Worm (Caenorhabditis elegans) whole organism, mixed stage, embryonic: ENCODE data around the gene C05E11.2.

Experiments
- M03D4.4 ChIP-seq: sonication (generic microtip); optimal IDR thresholded peaks from 2 replicates; lab custom pipeline; 2017; ENCODE audit warnings: mild to moderate bottlenecking, missing genetic modification characterization, missing compliant biosample characterization
- bed-3 ChIP-seq: fragments of 200-800 bp; sonication (Bioruptor generic); optimal IDR thresholded peaks from 3 replicates; lab custom pipeline; 2018; ENCODE audit warnings: mild to moderate bottlenecking, missing genetic modification characterization, moderate library complexity, missing compliant biosample characterization
- blmp-1 ChIP-seq: fragments of 150-350 bp; optimal IDR thresholded peaks from 2 replicates; lab custom pipeline; 2014; ENCODE audit warnings: missing biosample characterization, missing genetic modification characterization
- ceh-39 ChIP-seq: fragments of 150-350 bp; optimal IDR thresholded peaks from 2 replicates; lab custom pipeline; 2014; ENCODE audit warnings: missing biosample characterization, missing genetic modification characterization
- ceh-43 ChIP-seq: fragments of 200-800 bp; sonication (Bioruptor generic); optimal IDR thresholded peaks from 2 replicates; lab custom pipeline; 2018; ENCODE audit warnings: mild to moderate bottlenecking, missing genetic modification characterization, moderate library complexity, missing compliant biosample characterization
- ces-1 ChIP-seq: fragments of 150-350 bp; optimal IDR thresholded peaks from 2 replicates; lab custom pipeline; 2014; ENCODE audit warnings: missing biosample characterization, missing genetic modification reagents, missing genetic modification characterization
- cnd-1 ChIP-seq: fragments of 200-800 bp; sonication (Bioruptor generic); optimal IDR thresholded peaks from 2 replicates; lab custom pipeline; 2018; ENCODE audit warnings: mild to moderate bottlenecking, missing genetic modification characterization, missing compliant biosample characterization
- drap-1 ChIP-seq: fragments of 200-800 bp; sonication (Bioruptor generic); optimal IDR thresholded peaks from 3 replicates; lab custom pipeline; 2018; ENCODE audit warnings: mild to moderate bottlenecking, missing genetic modification characterization, missing compliant biosample characterization
- elt-1 ChIP-seq: sonication (generic microtip); optimal IDR thresholded peaks from 2 replicates; lab custom pipeline; 2017; ENCODE audit warnings: missing genetic modification characterization, mild to moderate bottlenecking, missing compliant biosample characterization, antibody characterized with exemption, moderate library complexity, borderline replicate concordance; ENCODE audit not compliant: insufficient read depth
- ham-2 ChIP-seq: fragments of 200-800 bp; sonication (Bioruptor generic); optimal IDR thresholded peaks from 2 replicates; lab custom pipeline; 2018; ENCODE audit warnings: mild to moderate bottlenecking, missing genetic modification characterization, missing compliant biosample characterization
- hlh-1 ChIP-seq: fragments of 150-350 bp; optimal IDR thresholded peaks from 2 replicates; lab custom pipeline; 2014; ENCODE audit warnings: missing biosample characterization, missing genetic modification reagents, missing genetic modification characterization
- lin-13 ChIP-seq: fragments of 150-350 bp; optimal IDR thresholded peaks from 2 replicates; lab custom pipeline; 2014; ENCODE audit warnings: missing biosample characterization, missing genetic modification characterization
- lin-32 ChIP-seq: fragments of 200-800 bp; sonication (Bioruptor generic); optimal IDR thresholded peaks from 2 replicates; lab custom pipeline; 2018; ENCODE audit warnings: mild to moderate bottlenecking, missing genetic modification characterization, missing compliant biosample characterization
- lsy-2 ChIP-seq: fragments of 150-350 bp; optimal IDR thresholded peaks from 2 replicates; lab custom pipeline; 2014; ENCODE audit warnings: missing biosample characterization, missing genetic modification characterization
- mab-5 ChIP-seq: fragments of 150-350 bp; optimal IDR thresholded peaks from 2 replicates; lab custom pipeline; 2014; ENCODE audit warnings: missing biosample characterization, missing genetic modification characterization
- mep-1 ChIP-seq: fragments of 150-350 bp; optimal IDR thresholded peaks from 2 replicates; lab custom pipeline; 2017; ENCODE audit warnings: missing biosample characterization, missing genetic modification reagents, missing genetic modification characterization, inconsistent platforms
- mls-2 ChIP-seq: sonication (generic microtip); optimal IDR thresholded peaks from 2 replicates; lab custom pipeline; 2016; ENCODE audit warnings: mild to moderate bottlenecking, missing genetic modification characterization, moderate library complexity, missing compliant biosample characterization
- nhr-12 ChIP-seq: fragments of 150-350 bp; optimal IDR thresholded peaks from 2 replicates; lab custom pipeline; 2014; ENCODE audit warnings: missing biosample characterization, missing genetic modification characterization
- nhr-2 ChIP-seq: fragments of 150-350 bp; optimal IDR thresholded peaks from 2 replicates; lab custom pipeline; 2014; ENCODE audit warnings: missing biosample characterization, missing genetic modification characterization
- nhr-237 ChIP-seq: fragments of 150-350 bp; optimal IDR thresholded peaks from 2 replicates; lab custom pipeline; 2014; ENCODE audit warnings: missing biosample characterization, missing genetic modification characterization
- nhr-28 ChIP-seq: fragments of 150-350 bp; optimal IDR thresholded peaks from 2 replicates; lab custom pipeline; 2014; ENCODE audit warnings: missing biosample characterization, missing genetic modification characterization
- nhr-76 ChIP-seq: sonication (generic microtip); optimal IDR thresholded peaks from 2 replicates; lab custom pipeline; 2017; ENCODE audit warnings: missing biosample characterization, missing genetic modification characterization
- sem-2 ChIP-seq: fragments of 200-800 bp; sonication (Bioruptor generic); optimal IDR thresholded peaks from 2 replicates; lab custom pipeline; 2018; ENCODE audit warnings: mild to moderate bottlenecking, missing genetic modification characterization, missing compliant biosample characterization
- snpc-4 ChIP-seq: fragments of 150-350 bp; optimal IDR thresholded peaks from 2 replicates; lab custom pipeline; 2014; ENCODE audit warnings: missing biosample characterization, missing genetic modification characterization
- sptf-1 ChIP-seq: sonication (generic microtip); optimal IDR thresholded peaks from 2 replicates; lab custom pipeline; 2017; ENCODE audit warnings: mild to moderate bottlenecking, missing genetic modification characterization, moderate library complexity, missing compliant biosample characterization
- tbx-8 ChIP-seq: fragments of 200-800 bp; sonication (Bioruptor generic); optimal IDR thresholded peaks from 2 replicates; lab custom pipeline; 2018; ENCODE audit warnings: mild to moderate bottlenecking, missing genetic modification characterization, moderate library complexity, missing compliant biosample characterization
- unc-120 ChIP-seq: sonication (generic microtip); optimal IDR thresholded peaks from 2 replicates; lab custom pipeline; 2017; ENCODE audit warnings: missing genetic modification characterization, missing compliant biosample characterization; ENCODE audit not compliant: poor library complexity, severe bottlenecking
- unc-39 ChIP-seq: fragments of 150-350 bp; optimal IDR thresholded peaks from 2 replicates; lab custom pipeline; 2014; ENCODE audit warnings: missing biosample characterization, missing genetic modification characterization
- unc-62 ChIP-seq: fragments of 150-350 bp; optimal IDR thresholded peaks from 2 replicates; lab custom pipeline; 2014; ENCODE audit warnings: missing biosample characterization, missing genetic modification reagents, missing genetic modification characterization
- ztf-11 ChIP-seq: fragments of 150-350 bp; optimal IDR thresholded peaks from 2 replicates; lab custom pipeline; 2014; ENCODE audit warnings: missing biosample characterization, missing genetic modification characterization

The C05E11.2 gene

DNA sequence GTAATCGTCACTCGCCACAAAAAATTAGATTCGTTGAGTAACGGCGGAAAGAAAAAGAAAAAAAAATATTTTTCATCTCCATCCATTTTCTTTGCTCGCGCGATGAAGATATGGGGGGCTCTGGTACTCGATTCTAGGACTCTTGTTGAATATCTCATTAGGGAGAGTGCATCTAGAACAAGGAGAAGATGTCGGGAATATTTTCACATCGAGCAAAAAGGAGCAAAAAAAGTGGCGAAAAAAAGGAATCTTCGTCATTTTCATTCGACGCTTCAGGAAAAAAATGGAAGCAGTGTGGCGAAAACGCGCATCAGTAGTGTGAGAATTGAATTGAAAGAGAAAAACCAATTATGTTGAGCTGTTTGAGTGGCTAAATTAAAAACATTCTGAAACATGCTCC is 37.0 kb downstream of the C05E11.2 start:
- TF ChIP-seq sptf-1 (no peak), ces-1 (GFP tag; lab: Kevin White, UChicago) (peak; percentile 70)
- TF ChIP-seq, all 35 proteins: peak for 1

DNA sequence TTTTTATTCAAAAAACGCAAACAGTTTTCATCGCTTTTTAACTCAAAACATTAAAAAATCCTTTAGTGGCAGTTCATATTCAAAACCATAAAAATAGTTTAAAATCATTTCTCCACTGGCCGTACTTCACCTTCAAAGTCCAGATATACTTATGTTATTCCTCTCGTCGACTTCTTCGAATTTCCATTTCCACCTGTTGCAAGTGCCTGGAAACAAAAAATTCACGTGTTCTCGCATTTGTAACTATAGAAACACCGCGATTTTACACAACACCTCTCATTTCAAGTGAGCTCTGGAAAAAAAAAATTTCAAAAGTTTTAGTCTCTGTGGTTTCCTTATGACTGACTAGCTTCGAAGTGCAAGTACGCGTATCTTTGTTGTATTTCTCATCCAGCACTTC is 38.4 kb downstream of the C05E11.2 start:
- no peak for TF ChIP-seq nhr-2
- no peak for TF ChIP-seq unc-62 (GFP tag; lab: Kevin White, UChicago)
- TF ChIP-seq nhr-237 = no peak
- no peak for TF ChIP-seq mab-5 (tag; lab: Kevin White, UChicago)
- no peak for TF ChIP-seq bed-3 (GFP tag; lab: Kevin White, UChicago)
- TF ChIP-seq lsy-2 (tag; lab: Kevin White, UChicago) = no peak
- no peak for TF ChIP-seq ces-1 (GFP tag; lab: Kevin White, UChicago)
- no peak for TF ChIP-seq mep-1 (tag; lab: Kevin White, UChicago)
- TF ChIP-seq nhr-28 (tag; lab: Kevin White, UChicago) = no peak
- no peak for TF ChIP-seq ham-2 (GFP tag; lab: Kevin White, UChicago)
- TF ChIP-seq snpc-4 (tag; lab: Kevin White, UChicago) = no peak
- TF ChIP-seq sem-2 (GFP tag; lab: Kevin White, UChicago) = no peak
- TF ChIP-seq ceh-43 = no peak
- TF ChIP-seq sptf-1 = no peak
- no peak for TF ChIP-seq lin-13 (tag; lab: Kevin White, UChicago)
- TF ChIP-seq blmp-1 (tag; lab: Kevin White, UChicago) = no peak
- TF ChIP-seq nhr-76 (tag; lab: Kevin White, UChicago) = no peak
- TF ChIP-seq mls-2 (tag; lab: Kevin White, UChicago) = no peak
- TF ChIP-seq drap-1 = no peak
- no peak for TF ChIP-seq unc-39 (tag; lab: Kevin White, UChicago)

DNA sequence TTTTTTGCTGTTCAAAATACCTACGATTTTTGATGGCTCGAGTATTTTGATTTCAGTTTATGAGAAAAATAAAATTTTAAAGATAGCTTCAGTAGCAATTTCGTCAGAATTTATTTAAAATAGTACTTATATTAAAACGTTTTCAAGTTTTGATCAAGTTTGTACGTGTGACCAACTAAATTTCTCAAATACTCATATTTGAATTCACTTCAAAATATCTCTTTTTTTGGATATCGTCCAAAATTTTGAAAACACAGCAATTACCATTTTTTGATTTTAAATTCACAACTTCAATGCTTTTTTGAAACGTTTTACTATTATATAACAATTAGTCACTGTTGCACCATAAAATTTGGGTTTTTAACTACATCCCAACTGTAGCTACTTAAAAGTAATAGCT is 40.2 kb downstream of the C05E11.2 start:
- TF ChIP-seq lin-32 (GFP tag; lab: Kevin White, UChicago) (no peak), unc-120 (tag; lab: Kevin White, UChicago) (no peak), nhr-12 (tag; lab: Kevin White, UChicago) (no peak), ces-1 (GFP tag; lab: Kevin White, UChicago) (no peak), ztf-11 (no peak), ceh-43 (no peak), ham-2 (GFP tag; lab: Kevin White, UChicago) (no peak), lin-13 (tag; lab: Kevin White, UChicago) (no peak), unc-39 (tag; lab: Kevin White, UChicago) (no peak), sem-2 (GFP tag; lab: Kevin White, UChicago) (no peak), nhr-28 (tag; lab: Kevin White, UChicago) (no peak), nhr-2 (no peak)
- TF ChIP-seq, all 35 proteins: peak for 0

DNA sequence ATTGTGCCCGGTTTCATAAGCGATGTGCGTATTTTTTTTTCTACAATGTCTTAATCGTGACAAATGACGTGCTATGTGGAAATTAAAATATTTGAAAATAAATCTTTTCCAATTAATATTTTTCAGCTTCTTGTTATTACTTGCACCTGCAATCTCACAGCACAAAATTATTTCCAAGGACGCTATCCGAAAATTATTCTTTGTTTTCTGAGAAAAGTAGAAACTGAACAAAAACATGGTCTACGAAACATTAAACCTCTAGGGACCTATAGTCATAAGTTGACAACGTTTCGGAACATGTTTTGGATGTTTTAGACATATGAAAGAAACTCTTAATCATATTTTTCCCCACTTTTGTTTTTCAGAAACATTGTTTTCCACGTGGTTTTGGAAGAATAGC is 41.6 kb downstream of the C05E11.2 start:
- TF ChIP-seq sem-2 (GFP tag; lab: Kevin White, UChicago) = no peak
- TF ChIP-seq snpc-4 (tag; lab: Kevin White, UChicago) = no peak
- TF ChIP-seq lsy-2 (tag; lab: Kevin White, UChicago) = no peak
- no peak for TF ChIP-seq unc-39 (tag; lab: Kevin White, UChicago)
- no peak for TF ChIP-seq bed-3 (GFP tag; lab: Kevin White, UChicago)
- TF ChIP-seq unc-62 (GFP tag; lab: Kevin White, UChicago) = no peak
- no peak for TF ChIP-seq nhr-237
- TF ChIP-seq sptf-1 = no peak
- TF ChIP-seq cnd-1 (tag; lab: Kevin White, UChicago) = no peak
- no peak for TF ChIP-seq ztf-11
- no peak for TF ChIP-seq nhr-2
- TF ChIP-seq M03D4.4 = no peak
- no peak for TF ChIP-seq ceh-39 (tag; lab: Kevin White, UChicago)
- TF ChIP-seq tbx-8 (GFP tag; lab: Kevin White, UChicago) = no peak
- TF ChIP-seq lin-32 (GFP tag; lab: Kevin White, UChicago) = no peak
- TF ChIP-seq elt-1 (tag; lab: Kevin White, UChicago) = no peak
- TF ChIP-seq unc-120 (tag; lab: Kevin White, UChicago) = no peak
- TF ChIP-seq ceh-43 = no peak
- no peak for TF ChIP-seq ces-1 (GFP tag; lab: Kevin White, UChicago)

DNA sequence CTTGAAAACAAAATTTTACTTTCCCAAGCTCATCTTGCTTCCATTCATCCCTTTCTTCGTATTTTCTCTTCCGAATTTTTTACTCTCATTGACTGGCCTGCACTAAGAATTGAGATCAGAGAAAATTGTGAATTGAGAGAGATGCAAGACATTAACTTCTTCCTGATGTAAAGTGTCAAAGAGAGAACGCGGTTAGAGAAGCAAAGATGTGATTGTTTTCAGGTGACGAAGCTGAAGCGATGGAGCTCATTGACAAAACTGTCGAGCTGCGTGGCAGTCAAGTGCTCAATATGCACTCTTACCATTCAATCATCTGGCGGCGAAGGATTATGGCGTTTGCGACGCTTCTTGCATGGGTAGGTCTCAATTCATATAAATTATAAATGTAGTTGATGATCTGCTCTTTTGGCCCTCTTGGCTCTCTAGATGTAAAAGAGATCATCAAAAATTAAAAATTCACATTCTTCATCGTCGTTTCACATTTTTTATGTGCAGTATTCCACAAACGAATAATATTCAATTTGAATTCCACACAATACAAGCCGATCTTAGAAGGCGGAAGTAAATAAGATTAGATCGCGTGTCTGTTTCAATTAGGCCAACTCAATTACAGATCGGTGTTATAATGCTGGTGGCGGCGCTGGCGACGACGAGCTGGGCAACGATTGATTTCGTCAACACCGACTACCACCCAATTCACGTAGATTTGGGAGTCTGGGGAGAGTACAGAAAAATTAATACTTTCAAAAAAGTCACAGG is 42.3 kb downstream of the C05E11.2 start:
- TF ChIP-seq snpc-4 (tag; lab: Kevin White, UChicago) (no peak), ces-1 (GFP tag; lab: Kevin White, UChicago) (peak; percentile 94), unc-62 (GFP tag; lab: Kevin White, UChicago) (peak; percentile 45), hlh-1 (peak; percentile 38)
